Fruit fly (Drosophila melanogaster): Measurements from ENCODE around the gene CG16704.

DNA sequence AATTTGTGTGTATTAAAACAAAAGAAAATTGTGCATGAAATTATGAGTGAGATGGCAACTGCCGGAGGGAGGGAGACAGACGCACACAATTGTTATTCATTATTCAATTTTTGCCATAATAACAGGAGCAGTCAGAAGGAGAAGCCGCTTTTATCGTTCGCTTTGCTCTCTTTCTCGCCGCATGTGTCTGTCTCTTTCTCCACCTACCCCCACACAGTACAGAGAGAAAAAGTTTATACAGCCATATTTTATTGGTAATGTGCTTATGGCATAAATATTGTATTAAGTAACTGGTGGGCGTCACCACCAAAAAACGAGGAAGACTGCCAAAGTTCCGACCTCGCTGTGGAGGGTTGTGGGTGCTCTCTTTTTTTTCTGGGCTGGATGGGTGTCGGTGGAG, 9.9 kb downstream of the CG16704 start:
- TF ChIP-seq CG34406 (GFP tag; optimal IDR thresholded peaks at IDR 0.05), result no peak
- no peak for TF ChIP-seq Eip93F (GFP tag; optimal IDR thresholded peaks at IDR 0.05)
- TF ChIP-seq achi (GFP tag; optimal IDR thresholded peaks at IDR 0.05), result no peak
- TF ChIP-seq CG3919 (GFP tag; optimal IDR thresholded peaks at IDR 0.05), result no peak
- TF ChIP-seq Sox102F (GFP tag; optimal IDR thresholded peaks at IDR 0.05), result no peak
- TF ChIP-seq Gug (GFP tag; IDR thresholded peaks at IDR 0.05), result no peak
- no peak for TF ChIP-seq CG32006 (GFP tag; optimal IDR thresholded peaks at IDR 0.05)

Measured in whole organism, prepupa.